Worm (Caenorhabditis elegans): Measurements from ENCODE around the gene mrps-23.

mrps-23 gene

ce11 chrIII:9494209-9494608 lies 29.3 kb downstream of the mrps-23 start:
- TF ChIP-seq flh-1 (GFP tag; optimal IDR thresholded peaks at IDR 0.05): no peak
- no peak for TF ChIP-seq unc-39 (tag; optimal IDR thresholded peaks at IDR 0.05)
- TF ChIP-seq sem-2 (GFP tag; optimal IDR thresholded peaks at IDR 0.05): no peak
- TF ChIP-seq elt-1 (tag; optimal IDR thresholded peaks at IDR 0.05; ENCODE audit: borderline replicate concordance, insufficient read depth): no peak
- TF ChIP-seq lin-32 (GFP tag; optimal IDR thresholded peaks at IDR 0.05): no peak
- TF ChIP-seq elt-3 (tag; optimal IDR thresholded peaks at IDR 0.05): no peak
- TF ChIP-seq cnd-1 (tag; optimal IDR thresholded peaks at IDR 0.05): no peak
- no peak for TF ChIP-seq nhr-237 (tag; optimal IDR thresholded peaks at IDR 0.05)
- no peak for TF ChIP-seq zip-8 (tag; optimal IDR thresholded peaks at IDR 0.05)
- no peak for TF ChIP-seq mep-1 (tag; optimal IDR thresholded peaks at IDR 0.05)
- no peak for TF ChIP-seq ces-1 (GFP tag; optimal IDR thresholded peaks at IDR 0.05)
- no peak for TF ChIP-seq ham-2 (GFP tag; optimal IDR thresholded peaks at IDR 0.05)
- no peak for TF ChIP-seq drap-1 (GFP tag; optimal IDR thresholded peaks at IDR 0.05)
- TF ChIP-seq bed-3 (GFP tag; optimal IDR thresholded peaks at IDR 0.05): no peak

ce11 chrIII:9490783-9491547 lies 32.5 kb downstream of the mrps-23 start, which contains the start of the genes dars-1 and ctr-9:
TSS of gene dars-1 (minus strand) at chrIII:9491215.
TSS of gene ctr-9 (plus strand) at chrIII:9491396.
- no peak for TF ChIP-seq flh-1 (GFP tag; optimal IDR thresholded peaks at IDR 0.05)
- no peak for TF ChIP-seq nhr-76 (tag; optimal IDR thresholded peaks at IDR 0.05)
- TF ChIP-seq lsy-2 (tag; optimal IDR thresholded peaks at IDR 0.05): no peak
- no peak for TF ChIP-seq zip-8 (tag; optimal IDR thresholded peaks at IDR 0.05)
- no peak for TF ChIP-seq drap-1 (GFP tag; optimal IDR thresholded peaks at IDR 0.05)
- TF ChIP-seq ceh-39 (tag; optimal IDR thresholded peaks at IDR 0.05): no peak
- no peak for TF ChIP-seq M03D4.4 (tag; optimal IDR thresholded peaks at IDR 0.05)
- no peak for TF ChIP-seq lin-32 (GFP tag; optimal IDR thresholded peaks at IDR 0.05)
- no peak for TF ChIP-seq snpc-4 (tag; optimal IDR thresholded peaks at IDR 0.05)
- no peak for TF ChIP-seq nhr-28 (tag; optimal IDR thresholded peaks at IDR 0.05)
- no peak for TF ChIP-seq sptf-1 (tag; optimal IDR thresholded peaks at IDR 0.05)
- TF ChIP-seq bed-3 (GFP tag; optimal IDR thresholded peaks at IDR 0.05): no peak
- no peak for TF ChIP-seq mls-2 (tag; optimal IDR thresholded peaks at IDR 0.05)
- TF ChIP-seq mab-5 (tag; optimal IDR thresholded peaks at IDR 0.05): no peak
- TF ChIP-seq unc-120 (tag; optimal IDR thresholded peaks at IDR 0.05; ENCODE audit: poor library complexity, severe bottlenecking): no peak

- TF ChIP-seq zip-8 (tag; optimal IDR thresholded peaks at IDR 0.05): no peak
- no peak for TF ChIP-seq lsy-2 (tag; optimal IDR thresholded peaks at IDR 0.05)
- TF ChIP-seq M03D4.4 (tag; optimal IDR thresholded peaks at IDR 0.05): no peak
- no peak for TF ChIP-seq pha-4 (tag; optimal IDR thresholded peaks at IDR 0.05)
- TF ChIP-seq unc-39 (tag; optimal IDR thresholded peaks at IDR 0.05): no peak
- TF ChIP-seq blmp-1 (tag; optimal IDR thresholded peaks at IDR 0.05): no peak
- no peak for TF ChIP-seq flh-1 (GFP tag; optimal IDR thresholded peaks at IDR 0.05)
- TF ChIP-seq cnd-1 (tag; optimal IDR thresholded peaks at IDR 0.05): no peak
- TF ChIP-seq ham-2 (GFP tag; optimal IDR thresholded peaks at IDR 0.05): no peak
- no peak for TF ChIP-seq ceh-83 (GFP tag; optimal IDR thresholded peaks at IDR 0.05)
- TF ChIP-seq lin-32 (GFP tag; optimal IDR thresholded peaks at IDR 0.05): no peak
- no peak for TF ChIP-seq tbx-8 (GFP tag; optimal IDR thresholded peaks at IDR 0.05)
- TF ChIP-seq elt-3 (tag; optimal IDR thresholded peaks at IDR 0.05): no peak
Measured at ce11 chrIII:9489798-9490197, 33.7 kb downstream of the mrps-23 start.

- TF ChIP-seq lin-13 (tag; optimal IDR thresholded peaks at IDR 0.05): no peak
- TF ChIP-seq tbx-8 (GFP tag; optimal IDR thresholded peaks at IDR 0.05): no peak
- no peak for TF ChIP-seq mep-1 (tag; optimal IDR thresholded peaks at IDR 0.05)
- no peak for TF ChIP-seq nhr-12 (tag; optimal IDR thresholded peaks at IDR 0.05)
- no peak for TF ChIP-seq ces-1 (GFP tag; optimal IDR thresholded peaks at IDR 0.05)
- no peak for TF ChIP-seq nhr-237 (tag; optimal IDR thresholded peaks at IDR 0.05)
- no peak for TF ChIP-seq nhr-2 (tag; optimal IDR thresholded peaks at IDR 0.05)
- no peak for TF ChIP-seq sem-2 (GFP tag; optimal IDR thresholded peaks at IDR 0.05)
- no peak for TF ChIP-seq unc-120 (tag; optimal IDR thresholded peaks at IDR 0.05; ENCODE audit: poor library complexity, severe bottlenecking)
- no peak for TF ChIP-seq bed-3 (GFP tag; optimal IDR thresholded peaks at IDR 0.05)
- no peak for TF ChIP-seq ham-2 (GFP tag; optimal IDR thresholded peaks at IDR 0.05)
- TF ChIP-seq snpc-4 (tag; optimal IDR thresholded peaks at IDR 0.05): no peak
- no peak for TF ChIP-seq lsy-2 (tag; optimal IDR thresholded peaks at IDR 0.05)
- TF ChIP-seq unc-39 (tag; optimal IDR thresholded peaks at IDR 0.05): no peak
- no peak for TF ChIP-seq ceh-43 (GFP tag; optimal IDR thresholded peaks at IDR 0.05)
Measured at ce11 chrIII:9488431-9488830, 35.0 kb downstream of the mrps-23 start, which contains the start of gene nlp-36. TSS of gene nlp-36 (plus strand) at chrIII:9488731.
